Fruit fly (Drosophila melanogaster) whole organism, embryonic: Measurements from ENCODE around the gene CkIIalpha-i3.

ENCODE experiments used
- Abd-B ChIP-seq: fragments of 200-800 bp; sonication (Bioruptor generic); optimal IDR thresholded peaks from 2 replicates; lab custom pipeline; 2018; ENCODE audit warnings: missing biosample characterization, mild to moderate bottlenecking, missing genetic modification characterization, moderate library complexity
- Adf1 ChIP-seq: fragments of 200-800 bp; sonication (Bioruptor generic); IDR thresholded peaks from 2 replicates; pipeline ENCODE4 v1.3.6; 2022; ENCODE audit warnings: missing biosample characterization, missing genetic modification characterization
- B-H1 ChIP-seq: fragments of 200-800 bp; sonication (Bioruptor generic); IDR thresholded peaks from 3 replicates; pipeline ENCODE4 v1.3.6; 2022; ENCODE audit warnings: missing biosample characterization, missing genetic modification characterization
- CG10431 ChIP-seq: fragments of 200-800 bp; sonication (Bioruptor generic); optimal IDR thresholded peaks from 3 replicates; lab custom pipeline; 2018; ENCODE audit warnings: missing biosample characterization, mild to moderate bottlenecking, missing genetic modification characterization
- CG11085 ChIP-seq: fragments of 200-800 bp; sonication (Bioruptor generic); IDR thresholded peaks from 2 replicates; pipeline ENCODE4 v1.3.6; 2022; ENCODE audit warnings: missing biosample characterization, missing genetic modification characterization
- CG11723 ChIP-seq: fragments of 200-800 bp; sonication (Bioruptor generic); optimal IDR thresholded peaks from 2 replicates; lab custom pipeline; 2017; ENCODE audit warnings: missing biosample characterization, mild to moderate bottlenecking, missing genetic modification characterization
- CG13624 ChIP-seq: fragments of 200-800 bp; sonication (Bioruptor generic); optimal IDR thresholded peaks from 2 replicates; lab custom pipeline; 2016; ENCODE audit warnings: missing biosample characterization, missing genetic modification characterization
- CG15601 ChIP-seq: fragments of 200-800 bp; sonication (Bioruptor generic); optimal IDR thresholded peaks from 3 replicates; lab custom pipeline; 2019; ENCODE audit warnings: missing biosample characterization, mild to moderate bottlenecking, missing genetic modification characterization, moderate library complexity
- CG1603 ChIP-seq: fragments of 200-800 bp; sonication (Bioruptor generic); optimal IDR thresholded peaks from 2 replicates; lab custom pipeline; 2019; ENCODE audit warnings: missing biosample characterization, mild to moderate bottlenecking, missing genetic modification characterization, moderate library complexity
- CG17361 ChIP-seq: fragments of 200-800 bp; sonication (Bioruptor generic); IDR thresholded peaks from 3 replicates; pipeline ENCODE4 v1.3.6; 2022; ENCODE audit warnings: missing biosample characterization, missing genetic modification characterization
- CG17568 ChIP-seq: fragments of 200-800 bp; sonication (Bioruptor generic); optimal IDR thresholded peaks from 2 replicates; lab custom pipeline; 2018; ENCODE audit warnings: missing biosample characterization, mild to moderate bottlenecking, missing genetic modification characterization, moderate library complexity
- CG1832 ChIP-seq: fragments of 200-800 bp; sonication (Bioruptor generic); optimal IDR thresholded peaks from 2 replicates; lab custom pipeline; 2017; ENCODE audit warnings: missing biosample characterization, mild to moderate bottlenecking, missing genetic modification characterization, inconsistent platforms
- CG2202 ChIP-seq: fragments of 200-800 bp; sonication (Bioruptor generic); optimal IDR thresholded peaks from 2 replicates; lab custom pipeline; 2018; ENCODE audit warnings: missing biosample characterization, mild to moderate bottlenecking, missing genetic modification characterization
- CG2875 ChIP-seq: fragments of 200-800 bp; sonication (Bioruptor generic); optimal IDR thresholded peaks from 2 replicates; lab custom pipeline; 2017; ENCODE audit warnings: missing biosample characterization, mild to moderate bottlenecking, missing genetic modification characterization, missing genetic modification reagents
- CG31224 ChIP-seq: fragments of 200-800 bp; sonication (Bioruptor generic); IDR thresholded peaks from 2 replicates; pipeline ENCODE4 v1.3.6; 2022; ENCODE audit warnings: missing biosample characterization, missing genetic modification characterization
- CG31441 ChIP-seq: fragments of 200-800 bp; sonication (Bioruptor generic); IDR thresholded peaks from 2 replicates; pipeline ENCODE4 v1.3.6; 2022; ENCODE audit warnings: missing biosample characterization, missing genetic modification characterization
- CG3407 ChIP-seq: fragments of 200-800 bp; sonication (Bioruptor generic); optimal IDR thresholded peaks from 2 replicates; lab custom pipeline; 2018; ENCODE audit warnings: missing biosample characterization, mild to moderate bottlenecking, missing genetic modification characterization
- CG3726 ChIP-seq: fragments of 200-800 bp; sonication (Bioruptor generic); IDR thresholded peaks from 3 replicates; pipeline ENCODE4, ENCODE4 v1.3.6; 2022; ENCODE audit warnings: missing biosample characterization, missing genetic modification characterization
- CG7987 ChIP-seq: fragments of 200-800 bp; sonication (Bioruptor generic); optimal IDR thresholded peaks from 2 replicates; lab custom pipeline; 2018; ENCODE audit warnings: missing biosample characterization, mild to moderate bottlenecking, missing genetic modification characterization, moderate library complexity
- E2f1 ChIP-seq: fragments of 200-800 bp; sonication (Bioruptor generic); IDR thresholded peaks from 2 replicates; pipeline ENCODE4 v1.3.6; 2022; ENCODE audit warnings: missing biosample characterization, missing genetic modification characterization
- Fer2 ChIP-seq: fragments of 200-800 bp; sonication (Bioruptor generic); optimal IDR thresholded peaks from 2 replicates; lab custom pipeline; 2018; ENCODE audit warnings: missing biosample characterization, mild to moderate bottlenecking, missing genetic modification characterization, moderate library complexity
- Gug ChIP-seq: fragments of 200-800 bp; sonication (Bioruptor generic); IDR thresholded peaks from 4 replicates; pipeline ENCODE4 v1.3.6; 2022; ENCODE audit warnings: missing biosample characterization, missing genetic modification characterization
- Mad ChIP-seq: fragments of 200-800 bp; sonication (Bioruptor generic); optimal IDR thresholded peaks from 2 replicates; lab custom pipeline; 2016; ENCODE audit warnings: missing biosample characterization, missing genetic modification characterization
- Sox100B ChIP-seq: fragments of 200-800 bp; sonication (Bioruptor generic); optimal IDR thresholded peaks from 3 replicates; lab custom pipeline; 2018; ENCODE audit warnings: missing biosample characterization, mild to moderate bottlenecking, missing genetic modification characterization
- Ssrp ChIP-seq: fragments of 200-800 bp; sonication (Bioruptor generic); optimal IDR thresholded peaks from 2 replicates; lab custom pipeline; 2018; ENCODE audit warnings: missing biosample characterization, mild to moderate bottlenecking, missing genetic modification characterization, moderate library complexity
- Stat92E ChIP-seq, 3 experiments: fragments of >200 bp in 2 of 3; fragments of 200-800 bp in 1 of 3; sonication (Bioruptor generic) in 1 of 3; optimal IDR thresholded peaks; 2 replicates each; lab custom pipeline; 2017 to 2019; ENCODE audit warnings: missing biosample characterization in 3 of 3, missing genetic modification characterization in 3 of 3, mild to moderate bottlenecking in 1 of 3, moderate library complexity in 1 of 3
- Vsx1 ChIP-seq: fragments of 200-800 bp; sonication (Bioruptor generic); optimal IDR thresholded peaks from 2 replicates; lab custom pipeline; 2017; ENCODE audit warnings: missing biosample characterization, mild to moderate bottlenecking, missing genetic modification characterization, missing genetic modification reagents
- Xrp1 ChIP-seq: fragments of 200-800 bp; sonication (Bioruptor generic); IDR thresholded peaks from 2 replicates; pipeline ENCODE4 v1.3.6; 2022; ENCODE audit warnings: missing biosample characterization, missing genetic modification characterization
- ap ChIP-seq: fragments of 200-800 bp; sonication (Bioruptor generic); IDR thresholded peaks from 2 replicates; pipeline ENCODE4 v1.3.6; 2022; ENCODE audit warnings: missing biosample characterization, missing genetic modification characterization
- az2 ChIP-seq: fragments of 200-800 bp; sonication (Bioruptor generic); optimal IDR thresholded peaks from 3 replicates; lab custom pipeline; 2016; ENCODE audit warnings: missing biosample characterization, missing genetic modification characterization
- crol ChIP-seq: fragments of 200-800 bp; sonication (Bioruptor generic); IDR thresholded peaks from 2 replicates; pipeline ENCODE4 v1.3.6; 2022; ENCODE audit warnings: missing biosample characterization, missing genetic modification characterization
- da ChIP-seq: fragments of 200-800 bp; sonication (Bioruptor generic); optimal IDR thresholded peaks from 2 replicates; lab custom pipeline; 2016; ENCODE audit warnings: missing biosample characterization, missing genetic modification characterization
- danr ChIP-seq: fragments of 200-800 bp; sonication (Bioruptor generic); IDR thresholded peaks from 2 replicates; pipeline ENCODE4 v1.3.6; 2022; ENCODE audit warnings: missing biosample characterization, missing genetic modification characterization
- emc ChIP-seq: fragments of 200-800 bp; sonication (Bioruptor generic); optimal IDR thresholded peaks from 2 replicates; lab custom pipeline; 2016; ENCODE audit warnings: missing biosample characterization, missing genetic modification characterization
- esg ChIP-seq: fragments of 200-800 bp; sonication (Bioruptor generic); conservative IDR thresholded peaks from 2 replicates; pipeline ENCODE4 v1.3.6; 2022; ENCODE audit warnings: missing biosample characterization, missing genetic modification characterization
- gt ChIP-seq: fragments of 200-800 bp; sonication (Bioruptor generic); IDR thresholded peaks from 2 replicates; pipeline ENCODE4 v1.3.6; 2022; ENCODE audit warnings: missing biosample characterization, missing genetic modification characterization
- hbn ChIP-seq: fragments of 200-800 bp; sonication (Bioruptor generic); IDR thresholded peaks from 2 replicates; pipeline ENCODE4 v1.3.6; 2022; ENCODE audit warnings: missing biosample characterization, missing genetic modification characterization; ENCODE audit not compliant: partially characterized antibody
- hth ChIP-seq: fragments of >200 bp; optimal IDR thresholded peaks from 2 replicates; lab custom pipeline; 2017; ENCODE audit warnings: inconsistent platforms
- klu ChIP-seq: fragments of 200-800 bp; sonication (Bioruptor generic); IDR thresholded peaks from 2 replicates; pipeline ENCODE4 v1.3.6; 2022; ENCODE audit warnings: missing biosample characterization, missing genetic modification characterization
- knrl ChIP-seq: fragments of 200-800 bp; sonication (Bioruptor generic); IDR thresholded peaks from 3 replicates; pipeline ENCODE4 v1.3.6; 2022; ENCODE audit warnings: missing biosample characterization, missing genetic modification characterization; ENCODE audit not compliant: partially characterized antibody
- nmo ChIP-seq: fragments of 200-800 bp; sonication (Bioruptor generic); optimal IDR thresholded peaks from 2 replicates; lab custom pipeline; 2018; ENCODE audit warnings: missing biosample characterization, mild to moderate bottlenecking, missing genetic modification characterization, moderate library complexity
- oc ChIP-seq: fragments of 200-800 bp; sonication (Bioruptor generic); optimal IDR thresholded peaks from 2 replicates; lab custom pipeline; 2018; ENCODE audit warnings: missing biosample characterization, mild to moderate bottlenecking, missing genetic modification characterization, moderate library complexity
- odd ChIP-seq: fragments of 200-800 bp; sonication (Bioruptor generic); optimal IDR thresholded peaks from 2 replicates; lab custom pipeline; 2017; ENCODE audit warnings: missing biosample characterization, mild to moderate bottlenecking, missing genetic modification characterization
- repo ChIP-seq: fragments of 200-800 bp; sonication (Bioruptor generic); optimal IDR thresholded peaks from 2 replicates; lab custom pipeline; 2016; ENCODE audit warnings: missing biosample characterization, missing genetic modification characterization
- so ChIP-seq: fragments of 200-800 bp; sonication (Bioruptor generic); IDR thresholded peaks from 3 replicates; pipeline ENCODE4 v1.3.6; 2022; ENCODE audit warnings: missing biosample characterization, missing genetic modification characterization
- stwl ChIP-seq: fragments of 200-800 bp; sonication (Bioruptor generic); optimal IDR thresholded peaks from 3 replicates; lab custom pipeline; 2018; ENCODE audit warnings: missing biosample characterization, mild to moderate bottlenecking, missing genetic modification characterization, moderate library complexity
- trh ChIP-seq: fragments of 200-800 bp; sonication (Bioruptor generic); optimal IDR thresholded peaks from 2 replicates; lab custom pipeline; 2016; ENCODE audit warnings: missing biosample characterization, missing genetic modification characterization
- tup ChIP-seq: fragments of 200-800 bp; sonication (Bioruptor generic); optimal IDR thresholded peaks from 2 replicates; lab custom pipeline; 2016; ENCODE audit warnings: missing biosample characterization, mild to moderate bottlenecking, missing genetic modification characterization, moderate library complexity
- tx ChIP-seq: fragments of 200-800 bp; sonication (Bioruptor generic); optimal IDR thresholded peaks from 2 replicates; lab custom pipeline; 2016; ENCODE audit warnings: missing biosample characterization, missing genetic modification characterization
- unc-4 ChIP-seq: fragments of 200-800 bp; sonication (Bioruptor generic); IDR thresholded peaks from 2 replicates; pipeline ENCODE4 v1.3.6; 2022; ENCODE audit warnings: missing biosample characterization, missing genetic modification characterization; ENCODE audit not compliant: partially characterized antibody

Gene CkIIalpha-i3

DNA sequence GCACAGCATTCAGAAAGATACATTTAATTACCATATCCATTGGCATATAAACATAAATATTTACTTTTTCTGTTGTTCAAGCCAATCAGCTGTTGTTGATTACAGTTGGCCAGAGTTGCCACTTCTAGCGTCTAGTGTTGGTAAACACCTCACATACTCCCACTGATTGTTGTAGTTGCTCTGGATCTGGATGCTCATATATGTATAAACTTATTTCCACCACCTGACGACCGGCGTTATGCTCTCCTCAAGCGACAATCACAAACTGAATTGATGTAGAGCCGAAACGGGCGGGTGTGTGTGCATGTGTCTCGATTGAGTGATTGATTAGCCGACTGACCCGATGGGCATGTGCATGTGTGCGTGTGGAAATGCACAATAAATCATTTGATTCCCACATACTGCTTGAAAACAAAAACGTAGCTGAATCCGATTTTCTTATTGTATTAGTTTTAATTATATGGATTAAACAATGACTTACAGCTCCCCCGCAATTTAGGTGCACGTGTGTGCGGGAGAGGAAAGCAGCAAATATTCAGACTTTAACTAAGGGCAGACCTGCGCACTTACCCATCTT, 28.5 kb downstream of the CkIIalpha-i3 start (continued):
- TF ChIP-seq trh (GFP tag; lab: Kevin White, UChicago) (no peak), az2 (no peak), CG10431 (GFP tag; lab: Kevin White, UChicago) (peak; percentile 56), tx (GFP tag; lab: Kevin White, UChicago) (no peak), CG1832 (no peak), Ssrp (tag; lab: Kevin White, UChicago) (no peak), Stat92E (GFP tag; optimal IDR thresholded peaks at IDR 0.05; lab: Kevin White, UChicago) (peak in 1 of 3 experiments; percentile 27), danr (no peak), repo (GFP tag; lab: Kevin White, UChicago) (no peak), nmo (peak; percentile 34), hth (lab: Kevin White, UChicago) (no peak), stwl (tag; lab: Kevin White, UChicago) (peak; percentile 91), klu (GFP tag; lab: Robert Waterston, UW) (peak; percentile 63), odd (GFP tag; lab: Kevin White, UChicago) (peak; percentile 24), hbn (GFP tag; lab: Robert Waterston, UW) (no peak), knrl (GFP tag; lab: Robert Waterston, UW) (peak; percentile 40; the same call in 1 of the 3 replicates), Vsx1 (GFP tag; lab: Kevin White, UChicago) (peak; percentile 73), CG11723 (no peak), esg (GFP tag; lab: Robert Waterston, UW) (no peak), CG15601 (tag; lab: Kevin White, UChicago) (peak; percentile 36), CG31224 (no peak), Fer2 (tag; lab: Kevin White, UChicago) (no peak), crol (GFP tag; lab: Robert Waterston, UW) (peak; percentile 34; the same call in 1 of the 2 replicates), Gug (no peak), CG1603 (tag; lab: Kevin White, UChicago) (peak; percentile 76), ap (no peak), CG3726 (GFP tag; lab: Robert Waterston, UW) (no peak), unc-4 (GFP tag; lab: Robert Waterston, UW) (no peak; the same call in 1 of the 2 replicates), Mad (GFP tag; lab: Kevin White, UChicago) (peak; percentile 0), Xrp1 (GFP tag; lab: Robert Waterston, UW) (peak; percentile 48; the same call in 1 of the 2 replicates), B-H1 (GFP tag; lab: Robert Waterston, UW) (no peak), CG31441 (GFP tag; lab: Robert Waterston, UW) (0 out of 2 replicates have a peak, but pooled peaks have one; percentile 23), tup (no peak), CG17361 (GFP tag; lab: Robert Waterston, UW) (no peak), Sox100B (GFP tag; lab: Kevin White, UChicago) (no peak), CG17568 (GFP tag; lab: Kevin White, UChicago) (no peak), emc (GFP tag; lab: Kevin White, UChicago) (no peak), E2f1 (GFP tag; lab: Robert Waterston, UW) (no peak), da (peak; percentile 7), oc (tag; lab: Kevin White, UChicago) (peak; percentile 42), CG13624 (GFP tag; lab: Kevin White, UChicago) (peak; percentile 17), Abd-B (peak; percentile 26), CG3407 (GFP tag; lab: Kevin White, UChicago) (peak; percentile 49), CG7987 (GFP tag; lab: Kevin White, UChicago) (peak; percentile 9), CG2875 (peak; percentile 25), gt (GFP tag; lab: Robert Waterston, UW) (no peak), CG2202 (no peak), so (GFP tag; lab: Robert Waterston, UW) (peak; percentile 40; the same call in 1 of the 3 replicates), CG11085 (GFP tag; lab: Robert Waterston, UW) (no peak), Adf1 (no peak)
